Worm (Caenorhabditis elegans) whole organism, L4/young adult: ENCODE results near the gene gcy-36.

Experiments used
- W03F9.2 ChIP-seq: fragments of 150-350 bp; optimal IDR thresholded peaks from 2 replicates; lab custom pipeline; 2014; ENCODE audit warnings: missing biosample characterization, missing genetic modification characterization
- dao-5 ChIP-seq: sonication (generic microtip); optimal IDR thresholded peaks from 2 replicates; lab custom pipeline; 2016; ENCODE audit warnings: missing genotype, missing genetic modification characterization, moderate library complexity, missing compliant biosample characterization
- him-1 ChIP-seq: sonication (generic microtip); optimal IDR thresholded peaks from 2 replicates; lab custom pipeline; 2016; ENCODE audit warnings: missing genotype, missing genetic modification reagents, missing genetic modification characterization, missing compliant biosample characterization

DNA sequence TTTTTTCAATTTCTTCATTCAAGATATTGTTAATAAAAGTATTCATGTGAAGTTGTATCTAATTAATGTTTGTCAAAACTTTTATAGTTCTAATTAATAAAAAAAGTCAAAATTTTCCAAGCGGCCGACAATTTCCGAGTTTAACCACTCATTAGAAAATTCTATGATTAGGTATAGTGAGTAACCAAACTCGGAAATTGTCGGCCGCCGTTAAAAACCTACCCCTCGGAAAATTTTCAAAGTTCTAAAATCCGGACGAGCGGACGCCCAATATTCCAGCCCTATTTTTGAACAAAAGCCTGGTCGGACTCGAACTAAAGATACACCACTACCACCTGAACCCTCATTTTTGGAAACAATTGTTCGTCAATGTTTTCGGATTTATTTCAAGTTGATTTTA is 43.9 kb upstream of the gcy-36 start:
- TF ChIP-seq W03F9.2 (tag; lab: Kevin White, UChicago) (no peak), him-1 (tag; lab: Kevin White, UChicago) (no peak), dao-5 (tag; lab: Kevin White, UChicago) (no peak)
